Worm (Caenorhabditis elegans): ENCODE data around the gene pef-1.

Gene pef-1

ce11 chrIII:869869-870268, 56.2 kb downstream of the pef-1 start, which contains the start of gene T24C4.2:
T24C4.2 (minus strand) TSS chrIII:869969.
- no peak for TF ChIP-seq pqm-1 (tag; optimal IDR thresholded peaks at IDR 0.05)
- TF ChIP-seq ets-4 (tag; optimal IDR thresholded peaks at IDR 0.05) = no peak
- TF ChIP-seq C08G9.2 (tag; optimal IDR thresholded peaks at IDR 0.05) = no peak
- no peak for TF ChIP-seq K02D7.2 (tag; optimal IDR thresholded peaks at IDR 0.05)
- no peak for TF ChIP-seq odd-2 (tag; optimal IDR thresholded peaks at IDR 0.05)
- no peak for TF ChIP-seq sox-2 (GFP tag; IDR thresholded peaks at IDR 0.05)
- TF ChIP-seq gmeb-2 (tag; optimal IDR thresholded peaks at IDR 0.05) = no peak
- no peak for TF ChIP-seq sox-4 (tag; optimal IDR thresholded peaks at IDR 0.05)
- TF ChIP-seq che-1 (tag; optimal IDR thresholded peaks at IDR 0.05) = no peak
- TF ChIP-seq ceh-30 (tag; optimal IDR thresholded peaks at IDR 0.05) = no peak
- no peak for TF ChIP-seq ceh-22 (tag; optimal IDR thresholded peaks at IDR 0.05)
- no peak for TF ChIP-seq hlh-15 (tag; optimal IDR thresholded peaks at IDR 0.05)
- TF ChIP-seq ceh-19 (GFP tag; optimal IDR thresholded peaks at IDR 0.05) = no peak
- no peak for TF ChIP-seq elt-2 (tag; optimal IDR thresholded peaks at IDR 0.05)
- TF ChIP-seq lin-11 (tag; optimal IDR thresholded peaks at IDR 0.05) = no peak
- no peak for TF ChIP-seq madf-2 (tag; optimal IDR thresholded peaks at IDR 0.05)
- no peak for TF ChIP-seq pag-3 (tag; optimal IDR thresholded peaks at IDR 0.05; ENCODE audit: borderline replicate concordance)
- no peak for TF ChIP-seq fkh-10 (GFP tag; optimal IDR thresholded peaks at IDR 0.05)
- TF ChIP-seq sdc-2 (tag; optimal IDR thresholded peaks at IDR 0.05) = no peak
- no peak for TF ChIP-seq ceh-6 (GFP tag; optimal IDR thresholded peaks at IDR 0.05)

Data from whole organism, late embryonic.